Worm (Caenorhabditis elegans) whole organism, L3 larva: ENCODE data around the gene ZK355.8.

Source experiments
- ZK546.5 ChIP-seq: sonication (generic microtip); optimal IDR thresholded peaks from 2 replicates; lab custom pipeline; 2017; ENCODE audit warnings: missing biosample characterization, missing genetic modification characterization
- aly-2 ChIP-seq: fragments of 150-350 bp; optimal IDR thresholded peaks from 2 replicates; lab custom pipeline; 2014; ENCODE audit warnings: missing biosample characterization, missing genetic modification characterization
- ama-1 ChIP-seq: fragments of 150-350 bp; optimal IDR thresholded peaks from 2 replicates; lab custom pipeline; 2018
- ceh-28 ChIP-seq: fragments of 150-350 bp; optimal IDR thresholded peaks from 2 replicates; lab custom pipeline; 2014; ENCODE audit warnings: missing biosample characterization, missing genetic modification reagents, missing genetic modification characterization
- daf-12 ChIP-seq: fragments of 150-350 bp; optimal IDR thresholded peaks from 2 replicates; lab custom pipeline; 2014; ENCODE audit warnings: missing biosample characterization, missing genetic modification reagents, missing genetic modification characterization
- elt-2 ChIP-seq: sonication (generic microtip); optimal IDR thresholded peaks from 2 replicates; lab custom pipeline; 2016; ENCODE audit warnings: missing genetic modification reagents, mild to moderate bottlenecking, missing genetic modification characterization, missing compliant biosample characterization
- elt-3 ChIP-seq, 3 experiments: fragments of 150-350 bp in 1 of 3; sonication (generic microtip) in 2 of 3; optimal IDR thresholded peaks; 2 replicates in 2 of 3; 4 replicates in 1 of 3; lab custom pipeline; 2014 to 2017; ENCODE audit warnings: missing biosample characterization in 3 of 3, missing genetic modification characterization in 3 of 3
- eor-1 ChIP-seq, 2 experiments: fragments of 150-350 bp; optimal IDR thresholded peaks; 2 replicates each; lab custom pipeline; 2014 to 2018; ENCODE audit warnings: missing biosample characterization in 2 of 2, missing genetic modification characterization in 2 of 2
- fkh-2 ChIP-seq: fragments of 150-350 bp; optimal IDR thresholded peaks from 2 replicates; lab custom pipeline; 2014; ENCODE audit warnings: missing biosample characterization, missing genetic modification reagents, missing genetic modification characterization
- hmg-11 ChIP-seq: sonication (generic microtip); optimal IDR thresholded peaks from 2 replicates; lab custom pipeline; 2016; ENCODE audit warnings: missing genetic modification characterization, missing compliant biosample characterization
- jun-1 ChIP-seq: fragments of 150-350 bp; optimal IDR thresholded peaks from 2 replicates; lab custom pipeline; 2014; ENCODE audit warnings: missing biosample characterization, missing genetic modification reagents, missing genetic modification characterization
- lin-15B ChIP-seq: fragments of 150-350 bp; optimal IDR thresholded peaks from 2 replicates; lab custom pipeline; 2014; ENCODE audit warnings: missing biosample characterization, missing genetic modification characterization
- lin-39 ChIP-seq: fragments of 150-350 bp; optimal IDR thresholded peaks from 2 replicates; lab custom pipeline; 2018; ENCODE audit warnings: missing biosample characterization, missing genetic modification reagents, missing genetic modification characterization
- mdl-1 ChIP-seq: fragments of 150-350 bp; optimal IDR thresholded peaks from 2 replicates; lab custom pipeline; 2014; ENCODE audit warnings: missing biosample characterization, missing genetic modification characterization
- mml-1 ChIP-seq: fragments of 150-350 bp; sonication (generic microtip); optimal IDR thresholded peaks from 3 replicates; lab custom pipeline; 2014; ENCODE audit warnings: missing biosample characterization, missing genetic modification characterization
- nfya-1 ChIP-seq: sonication (generic microtip); optimal IDR thresholded peaks from 2 replicates; lab custom pipeline; 2017; ENCODE audit warnings: missing genetic modification characterization, mild to moderate bottlenecking, missing compliant biosample characterization, antibody characterized with exemption, moderate library complexity; ENCODE audit not compliant: insufficient read depth
- nhr-23 ChIP-seq: fragments of 150-350 bp; optimal IDR thresholded peaks from 2 replicates; lab custom pipeline; 2014; ENCODE audit warnings: missing biosample characterization, missing genetic modification reagents, missing genetic modification characterization
- nhr-28 ChIP-seq: fragments of 150-350 bp; optimal IDR thresholded peaks from 2 replicates; lab custom pipeline; 2014; ENCODE audit warnings: missing biosample characterization, missing genetic modification characterization
- nhr-67 ChIP-seq: fragments of 150-350 bp; optimal IDR thresholded peaks from 2 replicates; lab custom pipeline; 2014; ENCODE audit warnings: missing biosample characterization, missing genetic modification characterization
- nhr-77 ChIP-seq: fragments of 150-350 bp; optimal IDR thresholded peaks from 2 replicates; lab custom pipeline; 2014; ENCODE audit warnings: missing biosample characterization, missing genetic modification characterization
- pha-4 ChIP-seq: fragments of 150-350 bp; optimal IDR thresholded peaks from 2 replicates; lab custom pipeline; 2014; ENCODE audit warnings: missing biosample characterization, missing genetic modification reagents, missing genetic modification characterization
- pqm-1 ChIP-seq: fragments of 150-350 bp; optimal IDR thresholded peaks from 2 replicates; lab custom pipeline; 2017; ENCODE audit warnings: missing biosample characterization, missing genetic modification characterization, inconsistent platforms
- snpc-4 ChIP-seq: fragments of 150-350 bp; optimal IDR thresholded peaks from 2 replicates; lab custom pipeline; 2014; ENCODE audit warnings: missing biosample characterization, missing genetic modification characterization
- tbx-2 ChIP-seq: sonication (generic microtip); optimal IDR thresholded peaks from 2 replicates; lab custom pipeline; 2016; ENCODE audit warnings: mild to moderate bottlenecking, missing genetic modification characterization, missing compliant biosample characterization
- unc-39 ChIP-seq: sonication (generic microtip); optimal IDR thresholded peaks from 4 replicates; lab custom pipeline; 2017; ENCODE audit warnings: missing biosample characterization, missing genetic modification characterization
- zag-1 ChIP-seq: fragments of 150-350 bp; optimal IDR thresholded peaks from 2 replicates; lab custom pipeline; 2014; ENCODE audit warnings: missing biosample characterization, missing genetic modification characterization
- ztf-4 ChIP-seq: fragments of 150-350 bp; optimal IDR thresholded peaks from 2 replicates; lab custom pipeline; 2014; ENCODE audit warnings: missing biosample characterization, missing genetic modification characterization

Gene ZK355.8

ce11 chrII:2973940-2974402 lies 46.4 kb downstream of the ZK355.8 start (continued):
- TF ChIP-seq tbx-2: peak; percentile 82
- TF ChIP-seq ZK546.5 (tag; lab: Kevin White, UChicago): no peak
- TF ChIP-seq lin-15B (tag; lab: Kevin White, UChicago): peak; percentile 63
- peak; percentile 82 for TF ChIP-seq ama-1 (lab: Kevin White, UChicago)
- TF ChIP-seq mdl-1 (tag; lab: Kevin White, UChicago): peak; percentile 98
- peak in 2 of 3 experiments; percentile 1 to 37 for TF ChIP-seq elt-3 (tag; optimal IDR thresholded peaks at IDR 0.05; lab: Kevin White, UChicago)
- TF ChIP-seq nhr-23 (tag; lab: Kevin White, UChicago): peak; percentile 97
- TF ChIP-seq fkh-2 (tag; lab: Kevin White, UChicago): no peak
- TF ChIP-seq mml-1 (tag; lab: Kevin White, UChicago): no peak
- TF ChIP-seq eor-1 (tag; optimal IDR thresholded peaks at IDR 0.05; lab: Kevin White, UChicago): peak in 1 of 2 experiments; percentile 83
- TF ChIP-seq lin-39 (tag; lab: Kevin White, UChicago): peak; percentile 99

DNA sequence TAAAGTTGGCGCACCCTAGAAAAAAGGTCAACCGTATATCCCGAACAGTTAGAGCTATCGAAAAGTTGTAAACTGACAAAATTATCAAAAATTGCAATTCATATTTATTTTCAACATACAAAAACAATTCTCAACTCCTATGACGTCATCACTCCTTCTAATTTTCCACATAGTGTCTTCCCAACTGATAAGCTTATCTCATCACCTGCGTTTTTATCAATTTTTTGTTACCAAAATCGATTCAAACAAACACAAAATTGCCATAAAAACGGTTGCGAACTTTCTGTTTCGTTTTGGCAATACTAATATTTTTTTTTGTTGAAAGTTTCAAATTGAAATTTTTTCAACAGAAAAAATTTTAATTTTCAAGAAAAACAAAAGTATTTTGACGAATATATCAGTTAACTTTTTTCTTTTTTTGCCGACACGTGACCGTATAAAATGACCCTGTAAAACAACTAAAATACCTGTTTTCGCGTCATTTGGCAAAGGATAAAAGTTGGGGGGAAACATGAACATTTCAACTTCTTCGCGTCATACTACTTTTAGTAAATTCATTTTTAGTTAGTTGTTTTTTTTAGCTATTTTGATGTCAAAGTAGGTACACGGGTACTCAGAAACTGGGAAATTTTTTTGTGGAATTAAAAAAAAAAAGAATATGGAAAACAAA lies 48.1 kb downstream of the ZK355.8 start:
- no peak for TF ChIP-seq lin-39 (tag; lab: Kevin White, UChicago)
- TF ChIP-seq daf-12 (tag; lab: Kevin White, UChicago): no peak
- TF ChIP-seq nhr-77: no peak
- no peak for TF ChIP-seq nhr-67
- peak; percentile 70 for TF ChIP-seq pha-4
- TF ChIP-seq ceh-28: peak; percentile 24
- TF ChIP-seq pqm-1 (tag; lab: Kevin White, UChicago): peak; percentile 69
- TF ChIP-seq elt-2 (tag; lab: Kevin White, UChicago): peak; percentile 96
- TF ChIP-seq jun-1: peak; percentile 37
- no peak for TF ChIP-seq aly-2
- TF ChIP-seq ztf-4 (tag; lab: Kevin White, UChicago): peak; percentile 16
- no peak for TF ChIP-seq ama-1 (lab: Kevin White, UChicago)
- TF ChIP-seq nhr-28 (tag; lab: Kevin White, UChicago): no peak

- TF ChIP-seq hmg-11 (peak; percentile 52), ceh-28 (no peak), ZK546.5 (tag; lab: Kevin White, UChicago) (no peak), elt-3 (tag; optimal IDR thresholded peaks at IDR 0.05; lab: Kevin White, UChicago) (no peak), ama-1 (lab: Kevin White, UChicago) (peak; percentile 43), eor-1 (tag; optimal IDR thresholded peaks at IDR 0.05; lab: Kevin White, UChicago) (no peak), nhr-23 (tag; lab: Kevin White, UChicago) (no peak), pqm-1 (tag; lab: Kevin White, UChicago) (no peak), unc-39 (tag; lab: Kevin White, UChicago) (no peak), mml-1 (tag; lab: Kevin White, UChicago) (no peak), nfya-1 (tag; lab: Kevin White, UChicago) (peak; percentile 49), ztf-4 (tag; lab: Kevin White, UChicago) (no peak)
- TF ChIP-seq, all 47 proteins: peak for 3
Observed at ce11 chrII:2976597-2976996, 49.0 kb downstream of the ZK355.8 start, which contains the start of gene nhr-88. Gene nhr-88, plus strand, starts transcription at chrII:2976639.

- TF ChIP-seq elt-2 (tag; lab: Kevin White, UChicago): no peak
- TF ChIP-seq snpc-4 (tag; lab: Kevin White, UChicago): no peak
- TF ChIP-seq tbx-2: no peak
- no peak for TF ChIP-seq ceh-28
- no peak for TF ChIP-seq zag-1 (tag; lab: Kevin White, UChicago)
Observed at ce11 chrII:2977652-2978051, 50.0 kb downstream of the ZK355.8 start.
